Worm (Caenorhabditis elegans) whole organism, L4 larva: Measurements from ENCODE around the gene dlc-5.

Experiments used
- ceh-28 ChIP-seq: fragments of 150-350 bp; optimal IDR thresholded peaks from 2 replicates; lab custom pipeline; 2014; ENCODE audit warnings: missing biosample characterization, missing genetic modification reagents, missing genetic modification characterization
- ceh-82 ChIP-seq: sonication (generic microtip); optimal IDR thresholded peaks from 2 replicates; lab custom pipeline; 2017; ENCODE audit warnings: missing biosample characterization, missing genetic modification characterization
- duxl-1 ChIP-seq: sonication (generic microtip); optimal IDR thresholded peaks from 2 replicates; lab custom pipeline; 2016; ENCODE audit warnings: mild to moderate bottlenecking, missing genetic modification characterization, moderate library complexity, missing compliant biosample characterization; ENCODE audit not compliant: poor library complexity
- mep-1 ChIP-seq: fragments of 150-350 bp; sonication (generic microtip); optimal IDR thresholded peaks from 3 replicates; lab custom pipeline; 2014; ENCODE audit warnings: missing biosample characterization, missing genetic modification characterization
- nhr-25 ChIP-seq: sonication (generic microtip); optimal IDR thresholded peaks from 2 replicates; lab custom pipeline; 2017; ENCODE audit warnings: missing genetic modification characterization, mild to moderate bottlenecking, missing compliant biosample characterization, antibody characterized with exemption, moderate library complexity, borderline replicate concordance; ENCODE audit not compliant: insufficient read depth
- snpc-4 ChIP-seq: fragments of 150-350 bp; optimal IDR thresholded peaks from 2 replicates; lab custom pipeline; 2014; ENCODE audit warnings: missing biosample characterization, missing genetic modification characterization

DNA sequence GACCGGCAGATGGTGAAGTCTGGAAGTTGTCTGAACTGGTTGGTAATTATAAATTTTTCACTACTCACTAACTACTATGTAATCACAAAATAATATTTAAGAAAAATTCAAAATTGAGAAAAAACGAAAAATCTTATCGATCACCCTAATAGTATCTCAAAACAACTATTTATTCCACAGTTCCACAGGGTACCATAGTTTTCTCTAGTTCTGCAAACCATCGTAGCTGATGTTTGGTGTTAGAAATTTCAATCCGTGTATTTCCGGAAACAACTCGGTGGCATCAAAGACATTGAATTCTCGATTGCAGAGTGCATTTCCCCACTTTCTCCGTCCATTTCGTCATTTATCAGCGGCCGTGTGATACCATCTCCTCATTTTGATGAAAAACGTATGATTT is 3.6 kb downstream of the dlc-5 start, which contains the start of gene Y73B6BL.31:
- no peak for TF ChIP-seq snpc-4
- no peak for TF ChIP-seq duxl-1 (tag; lab: Kevin White, UChicago)
- no peak for TF ChIP-seq mep-1
- no peak for TF ChIP-seq ceh-82
- TF ChIP-seq nhr-25 (tag; lab: Kevin White, UChicago): no peak
- no peak for TF ChIP-seq ceh-28 (tag; lab: Kevin White, UChicago)
